Worm (Caenorhabditis elegans) whole organism, young adult: ENCODE data around the gene F46F5.10.

ENCODE experiments used
- C17E4.6 ChIP-seq: fragments of 200-800 bp; sonication (Bioruptor generic); IDR thresholded peaks from 2 replicates; pipeline ENCODE4 v1.3.6; 2022; ENCODE audit warnings: missing genetic modification reagents, missing genetic modification characterization, missing compliant biosample characterization
- D2030.7 ChIP-seq: fragments of 200-800 bp; sonication (Bioruptor generic); IDR thresholded peaks from 2 replicates; pipeline ENCODE4 v1.3.6; 2022; ENCODE audit warnings: missing genetic modification reagents, missing genetic modification characterization, missing compliant biosample characterization
- F37B4.10 ChIP-seq: fragments of 200-800 bp; sonication (Bioruptor generic); IDR thresholded peaks from 2 replicates; pipeline ENCODE4 v1.3.6; 2022; ENCODE audit warnings: missing genetic modification characterization, missing compliant biosample characterization
- F49E8.2 ChIP-seq: sonication (generic microtip); optimal IDR thresholded peaks from 3 replicates; lab custom pipeline; 2017; ENCODE audit warnings: missing genetic modification characterization, mild to moderate bottlenecking, missing compliant biosample characterization, antibody characterized with exemption, moderate library complexity; ENCODE audit not compliant: insufficient read depth
- F52B5.7 ChIP-seq: sonication (generic microtip); optimal IDR thresholded peaks from 2 replicates; lab custom pipeline; 2016; ENCODE audit warnings: mild to moderate bottlenecking, missing genetic modification characterization, missing compliant biosample characterization
- F55B11.4 ChIP-seq: sonication (generic microtip); optimal IDR thresholded peaks from 2 replicates; lab custom pipeline; 2016; ENCODE audit warnings: missing compliant biosample characterization, missing genetic modification characterization, borderline replicate concordance; ENCODE audit not compliant: insufficient read depth
- K12H6.12 ChIP-seq: fragments of 200-800 bp; sonication (Bioruptor generic); optimal IDR thresholded peaks from 2 replicates; lab custom pipeline; 2018; ENCODE audit warnings: mild to moderate bottlenecking, missing genetic modification characterization, missing compliant biosample characterization
- T07F8.4 ChIP-seq: sonication (generic microtip); optimal IDR thresholded peaks from 2 replicates; lab custom pipeline; 2016; ENCODE audit warnings: mild to moderate bottlenecking, missing genetic modification characterization, moderate library complexity, missing compliant biosample characterization
- Y53F4B.3 ChIP-seq: fragments of 200-800 bp; sonication (Bioruptor generic); IDR thresholded peaks from 2 replicates; pipeline ENCODE4 v1.3.6; 2022; ENCODE audit warnings: missing genetic modification reagents, missing genetic modification characterization, missing compliant biosample characterization
- Y53G8AR.9 ChIP-seq: fragments of 200-800 bp; sonication (Bioruptor generic); conservative IDR thresholded peaks from 2 replicates; pipeline ENCODE4 v1.3.6; 2022; ENCODE audit warnings: missing genetic modification reagents, missing genetic modification characterization, missing compliant biosample characterization
- Y56A3A.18 ChIP-seq: fragments of 200-800 bp; sonication (Bioruptor generic); IDR thresholded peaks from 2 replicates; pipeline ENCODE4 v1.3.6; 2022; ENCODE audit warnings: missing genetic modification reagents, missing genetic modification characterization, missing compliant biosample characterization
- Y67H2A.10 ChIP-seq: fragments of 200-800 bp; sonication (Bioruptor generic); conservative IDR thresholded peaks from 2 replicates; pipeline ENCODE4 v1.3.6; 2022; ENCODE audit warnings: missing genetic modification reagents, missing genetic modification characterization, missing compliant biosample characterization
- Y95B8A.8 ChIP-seq: fragments of 200-800 bp; sonication (Bioruptor generic); IDR thresholded peaks from 2 replicates; pipeline ENCODE4 v1.3.6; 2022; ENCODE audit warnings: missing genetic modification reagents, missing genetic modification characterization, missing compliant biosample characterization
- attf-3 ChIP-seq: fragments of 200-800 bp; sonication (Bioruptor generic); conservative IDR thresholded peaks from 2 replicates; pipeline ENCODE4 v1.3.6; 2022; ENCODE audit warnings: missing genetic modification reagents, missing genetic modification characterization, missing compliant biosample characterization
- ccch-3 ChIP-seq: fragments of 200-800 bp; sonication (Bioruptor generic); optimal IDR thresholded peaks from 2 replicates; lab custom pipeline; 2018; ENCODE audit warnings: mild to moderate bottlenecking, missing genetic modification characterization, missing compliant biosample characterization
- ceh-40 ChIP-seq: fragments of 200-800 bp; sonication (Bioruptor generic); IDR thresholded peaks from 2 replicates; pipeline ENCODE4 v1.3.6; 2022; ENCODE audit warnings: missing genetic modification characterization, missing compliant biosample characterization
- chd-7 ChIP-seq: sonication (generic microtip); optimal IDR thresholded peaks from 2 replicates; lab custom pipeline; 2016; ENCODE audit warnings: mild to moderate bottlenecking, missing genetic modification characterization, moderate library complexity, missing compliant biosample characterization
- dox-1 ChIP-seq: fragments of 200-800 bp; sonication (Bioruptor generic); IDR thresholded peaks from 2 replicates; pipeline ENCODE4 v1.3.6; 2022; ENCODE audit warnings: missing genetic modification reagents, missing genetic modification characterization, missing compliant biosample characterization
- egl-44 ChIP-seq: fragments of 200-800 bp; sonication (Bioruptor generic); IDR thresholded peaks from 2 replicates; pipeline ENCODE4 v1.3.6; 2022; ENCODE audit warnings: missing genetic modification reagents, missing genetic modification characterization, missing compliant biosample characterization
- egrh-3 ChIP-seq: fragments of 200-800 bp; sonication (Bioruptor generic); IDR thresholded peaks from 2 replicates; pipeline ENCODE4 v1.3.6; 2022; ENCODE audit warnings: missing genetic modification reagents, missing genetic modification characterization, missing compliant biosample characterization
- ets-4 ChIP-seq: fragments of 200-800 bp; sonication (Bioruptor generic); optimal IDR thresholded peaks from 2 replicates; lab custom pipeline; 2018; ENCODE audit warnings: mild to moderate bottlenecking, missing genetic modification characterization, missing compliant biosample characterization
- gei-17 ChIP-seq: fragments of 200-800 bp; sonication (Bioruptor generic); optimal IDR thresholded peaks from 2 replicates; lab custom pipeline; 2018; ENCODE audit warnings: mild to moderate bottlenecking, missing genetic modification characterization, missing compliant biosample characterization
- hlh-26 ChIP-seq: fragments of 200-800 bp; sonication (Bioruptor generic); conservative IDR thresholded peaks from 2 replicates; pipeline ENCODE4 v1.3.6; 2022; ENCODE audit warnings: missing genetic modification reagents, missing genetic modification characterization, missing compliant biosample characterization
- hrde-1 ChIP-seq: sonication (generic microtip); optimal IDR thresholded peaks from 2 replicates; lab custom pipeline; 2016; ENCODE audit warnings: missing genetic modification characterization, mild to moderate bottlenecking, missing compliant biosample characterization, moderate library complexity, missing genotype, missing genetic modification reagents, borderline replicate concordance
- let-526 ChIP-seq: fragments of 200-800 bp; sonication (Bioruptor generic); IDR thresholded peaks from 2 replicates; pipeline ENCODE4 v1.3.6; 2022; ENCODE audit warnings: missing genetic modification reagents, missing genetic modification characterization, missing compliant biosample characterization
- lin-54 ChIP-seq: fragments of 200-800 bp; sonication (Bioruptor generic); optimal IDR thresholded peaks from 2 replicates; lab custom pipeline; 2018; ENCODE audit warnings: mild to moderate bottlenecking, missing genetic modification characterization, missing compliant biosample characterization
- lsy-27 ChIP-seq: sonication (generic microtip); optimal IDR thresholded peaks from 2 replicates; lab custom pipeline; 2017; ENCODE audit warnings: missing genetic modification characterization, mild to moderate bottlenecking, missing compliant biosample characterization, antibody characterized with exemption, missing genotype, borderline replicate concordance; ENCODE audit not compliant: insufficient read depth
- madf-3 ChIP-seq: fragments of 200-800 bp; sonication (Bioruptor generic); IDR thresholded peaks from 2 replicates; pipeline ENCODE4 v1.3.6; 2022; ENCODE audit warnings: missing genetic modification reagents, missing genetic modification characterization, missing compliant biosample characterization
- madf-8 ChIP-seq: fragments of 200-800 bp; sonication (Bioruptor generic); conservative IDR thresholded peaks from 2 replicates; pipeline ENCODE4 v1.3.6; 2022; ENCODE audit warnings: missing genetic modification reagents, missing genetic modification characterization, missing compliant biosample characterization
- mes-4 ChIP-seq: sonication (generic microtip); optimal IDR thresholded peaks from 2 replicates; lab custom pipeline; 2016; ENCODE audit warnings: missing genotype, missing genetic modification characterization, missing compliant biosample characterization
- nfyb-1 ChIP-seq: fragments of 200-800 bp; sonication (Bioruptor generic); IDR thresholded peaks from 2 replicates; pipeline ENCODE4 v1.3.6; 2022; ENCODE audit warnings: missing genetic modification reagents, missing genetic modification characterization, missing compliant biosample characterization
- sptf-2 ChIP-seq: fragments of 200-800 bp; sonication (Bioruptor generic); optimal IDR thresholded peaks from 2 replicates; lab custom pipeline; 2018; ENCODE audit warnings: mild to moderate bottlenecking, missing genetic modification characterization, missing compliant biosample characterization
- tbx-9 ChIP-seq: sonication (generic microtip); optimal IDR thresholded peaks from 2 replicates; lab custom pipeline; 2016; ENCODE audit warnings: borderline replicate concordance, missing genetic modification characterization, inconsistent platforms, missing compliant biosample characterization
- tlf-1 ChIP-seq: fragments of 200-800 bp; sonication (Bioruptor generic); optimal IDR thresholded peaks from 2 replicates; lab custom pipeline; 2018; ENCODE audit warnings: mild to moderate bottlenecking, missing genetic modification characterization, missing compliant biosample characterization
- unc-62 ChIP-seq: fragments of 150-350 bp; optimal IDR thresholded peaks from 2 replicates; lab custom pipeline; 2014; ENCODE audit warnings: missing biosample characterization, missing genetic modification reagents, missing genetic modification characterization
- zfh-2 ChIP-seq: fragments of 200-800 bp; sonication (Bioruptor generic); conservative IDR thresholded peaks from 2 replicates; pipeline ENCODE4 v1.3.6; 2022; ENCODE audit warnings: missing genetic modification reagents, missing genetic modification characterization, missing compliant biosample characterization
- ztf-18 ChIP-seq: sonication (generic microtip); optimal IDR thresholded peaks from 2 replicates; lab custom pipeline; 2016; ENCODE audit warnings: missing genotype, mild to moderate bottlenecking, missing genetic modification characterization, missing compliant biosample characterization
- ztf-22 ChIP-seq: fragments of 200-800 bp; sonication (Bioruptor generic); optimal IDR thresholded peaks from 2 replicates; lab custom pipeline; 2018; ENCODE audit warnings: mild to moderate bottlenecking, missing genetic modification characterization, moderate library complexity, missing compliant biosample characterization

Gene F46F5.10

ce11 chrII:823529-823928, at the start of gene F46F5.10:
TSS of gene F46F5.10 (plus strand) at chrII:823829.
- TF ChIP-seq chd-7 (tag; lab: Kevin White, UChicago) = no peak
- TF ChIP-seq ceh-40 (GFP tag; lab: Robert Waterston, UW) = no peak
- no peak for TF ChIP-seq tbx-9 (tag; lab: Kevin White, UChicago)
- no peak for TF ChIP-seq nfyb-1 (GFP tag; lab: Robert Waterston, UW)
- no peak for TF ChIP-seq attf-3
- no peak for TF ChIP-seq egrh-3 (GFP tag; lab: Robert Waterston, UW)
- TF ChIP-seq C17E4.6 (GFP tag; lab: Robert Waterston, UW) = no peak
- no peak for TF ChIP-seq sptf-2 (GFP tag; lab: Kevin White, UChicago)
- TF ChIP-seq lin-54 (GFP tag; lab: Kevin White, UChicago) = no peak
- TF ChIP-seq Y95B8A.8 (GFP tag; lab: Robert Waterston, UW) = no peak
- no peak for TF ChIP-seq Y53F4B.3 (GFP tag; lab: Robert Waterston, UW)
- TF ChIP-seq K12H6.12 = no peak
- no peak for TF ChIP-seq mes-4 (tag; lab: Kevin White, UChicago)
- TF ChIP-seq Y67H2A.10 (GFP tag; lab: Robert Waterston, UW) = no peak
- TF ChIP-seq zfh-2 (GFP tag; lab: Robert Waterston, UW) = no peak
- TF ChIP-seq dox-1 (GFP tag; lab: Robert Waterston, UW) = no peak
- TF ChIP-seq F55B11.4 = no peak

- no peak for TF ChIP-seq egl-44
- TF ChIP-seq lsy-27 = no peak
Observed at ce11 chrII:773830-774229, 49.8 kb upstream of the F46F5.10 start.

DNA sequence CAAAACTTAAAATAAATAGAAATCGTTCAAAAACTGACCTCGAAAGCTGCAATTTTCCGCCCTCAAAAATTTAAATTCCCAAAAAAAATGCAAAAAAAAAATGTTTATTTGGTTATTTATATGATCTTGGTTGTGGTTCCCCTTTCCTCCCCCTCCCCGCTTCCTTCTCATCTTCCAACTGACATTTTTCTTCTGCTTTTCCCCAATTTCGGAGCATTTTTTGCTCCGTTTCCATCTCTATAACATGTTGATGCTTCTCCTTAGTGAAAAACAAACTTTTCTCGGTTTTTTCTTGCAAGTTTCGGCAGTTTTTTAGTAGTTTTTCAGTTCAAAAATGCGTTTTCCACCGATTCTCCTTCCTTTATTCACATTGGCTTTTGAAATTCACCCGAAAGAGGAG, 48.6 kb upstream of the F46F5.10 start, which contains the start of gene Y39F10A.1:
Gene Y39F10A.1 (plus strand): TSS at position 301 of the 400 bp plus-strand sequence.
- no peak for TF ChIP-seq hrde-1 (tag; lab: Kevin White, UChicago)
- no peak for TF ChIP-seq ztf-22 (GFP tag; lab: Kevin White, UChicago)
- no peak for TF ChIP-seq nfyb-1 (GFP tag; lab: Robert Waterston, UW)
- no peak for TF ChIP-seq hlh-26 (GFP tag; lab: Robert Waterston, UW)
- no peak for TF ChIP-seq T07F8.4 (tag; lab: Kevin White, UChicago)
- TF ChIP-seq ztf-18 (tag; lab: Kevin White, UChicago) = no peak
- no peak for TF ChIP-seq madf-3 (GFP tag; lab: Robert Waterston, UW)
- TF ChIP-seq tlf-1 = no peak
- no peak for TF ChIP-seq D2030.7 (GFP tag; lab: Robert Waterston, UW)
- no peak for TF ChIP-seq ccch-3 (GFP tag; lab: Kevin White, UChicago)
- no peak for TF ChIP-seq Y53G8AR.9
- TF ChIP-seq, all 124 proteins: peak for 0

DNA sequence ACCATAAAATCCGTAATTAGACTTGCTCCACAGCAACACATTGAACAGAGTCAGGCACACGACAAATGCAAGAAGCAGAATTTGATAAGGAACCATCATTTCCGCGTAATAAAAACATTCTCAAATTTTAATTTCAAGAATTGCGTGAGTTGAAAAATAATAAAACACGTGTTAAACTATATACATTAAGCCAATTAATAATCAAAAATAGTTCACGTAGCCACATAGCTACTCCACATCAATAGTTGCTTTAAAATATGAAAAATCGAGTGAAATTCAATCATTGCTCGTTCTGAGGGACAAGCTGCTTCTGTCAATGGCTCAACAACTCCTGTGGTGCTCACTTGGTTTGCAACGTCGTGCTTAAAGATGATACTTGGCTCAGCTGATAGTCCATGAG, 40.7 kb upstream of the F46F5.10 start, which contains the start of gene Y39F10A.3:
Gene Y39F10A.3 (minus strand): TSS at position 101 of the 400 bp plus-strand sequence.
- no peak for TF ChIP-seq C17E4.6 (GFP tag; lab: Robert Waterston, UW)
- TF ChIP-seq F49E8.2 (tag; lab: Kevin White, UChicago) = no peak
- TF ChIP-seq nfyb-1 (GFP tag; lab: Robert Waterston, UW) = no peak
- TF ChIP-seq F52B5.7 (tag; lab: Kevin White, UChicago) = no peak
- TF ChIP-seq let-526 (GFP tag; lab: Robert Waterston, UW) = no peak
- TF ChIP-seq Y56A3A.18 (GFP tag; lab: Robert Waterston, UW) = no peak
- no peak for TF ChIP-seq tlf-1
- no peak for TF ChIP-seq ets-4
- TF ChIP-seq gei-17 = no peak
- TF ChIP-seq ztf-18 (tag; lab: Kevin White, UChicago) = no peak
- TF ChIP-seq tbx-9 (tag; lab: Kevin White, UChicago) = no peak
- TF ChIP-seq lin-54 (GFP tag; lab: Kevin White, UChicago) = no peak
- TF ChIP-seq madf-8 (GFP tag; lab: Robert Waterston, UW) = no peak
- TF ChIP-seq unc-62 (GFP tag; lab: Kevin White, UChicago) = no peak
- no peak for TF ChIP-seq F37B4.10
